Worm (Caenorhabditis elegans) whole organism, L4 larva: ENCODE data around the gene sgcb-1.

ENCODE experiments used
- D1046.2 ChIP-seq: fragments of 200-800 bp; sonication (Bioruptor generic); IDR thresholded peaks from 2 replicates; pipeline ENCODE4 v1.3.6; 2022; ENCODE audit warnings: missing genetic modification characterization, missing compliant biosample characterization
- F44E2.7 ChIP-seq: fragments of 200-800 bp; sonication (Bioruptor generic); IDR thresholded peaks from 2 replicates; pipeline ENCODE4 v2.1.2; 2022; ENCODE audit warnings: missing genetic modification characterization, missing compliant biosample characterization
- Y105C5A.15 ChIP-seq: fragments of 200-800 bp; sonication (Bioruptor generic); IDR thresholded peaks from 2 replicates; pipeline ENCODE4 v1.3.6; 2022; ENCODE audit warnings: missing genetic modification characterization, missing compliant biosample characterization
- ZK337.2 ChIP-seq: fragments of 200-800 bp; sonication (Bioruptor generic); IDR thresholded peaks from 2 replicates; pipeline ENCODE4 v1.3.6; 2022; ENCODE audit warnings: missing genetic modification reagents, missing genetic modification characterization, missing compliant biosample characterization
- aha-1 ChIP-seq: fragments of 150-350 bp; peaks from one replicate; lab custom pipeline; 2014; ENCODE audit warnings: missing biosample characterization, missing genetic modification characterization
- arid-1 ChIP-seq: fragments of 200-800 bp; sonication (Bioruptor generic); conservative IDR thresholded peaks from 2 replicates; pipeline ENCODE4 v1.3.6; 2022; ENCODE audit warnings: missing genetic modification reagents, missing genetic modification characterization, missing compliant biosample characterization
- ceh-28 ChIP-seq: fragments of 150-350 bp; optimal IDR thresholded peaks from 2 replicates; lab custom pipeline; 2014; ENCODE audit warnings: missing biosample characterization, missing genetic modification reagents, missing genetic modification characterization
- ceh-44 ChIP-seq: fragments of 200-800 bp; sonication (Bioruptor generic); IDR thresholded peaks from 2 replicates; pipeline ENCODE4 v1.3.6; 2022; ENCODE audit warnings: missing genetic modification reagents, missing genetic modification characterization, missing compliant biosample characterization
- ctbp-1 ChIP-seq: fragments of 200-800 bp; sonication (Bioruptor generic); IDR thresholded peaks from 2 replicates; pipeline ENCODE4 v1.3.6; 2022; ENCODE audit warnings: missing genetic modification reagents, missing genetic modification characterization, missing compliant biosample characterization
- dmd-8 ChIP-seq: fragments of 200-800 bp; sonication (Bioruptor generic); IDR thresholded peaks from 2 replicates; pipeline ENCODE4 v1.3.6; 2022; ENCODE audit warnings: missing genetic modification characterization, missing compliant biosample characterization
- dpl-1 ChIP-seq: fragments of 150-350 bp; optimal IDR thresholded peaks from 2 replicates; lab custom pipeline; 2014; ENCODE audit warnings: missing biosample characterization, missing genetic modification reagents, missing genetic modification characterization
- duxl-1 ChIP-seq: sonication (generic microtip); optimal IDR thresholded peaks from 2 replicates; lab custom pipeline; 2016; ENCODE audit warnings: mild to moderate bottlenecking, missing genetic modification characterization, moderate library complexity, missing compliant biosample characterization; ENCODE audit not compliant: poor library complexity
- dve-1 ChIP-seq: sonication (generic microtip); optimal IDR thresholded peaks from 2 replicates; lab custom pipeline; 2017; ENCODE audit warnings: antibody characterized with exemption, mild to moderate bottlenecking, missing genetic modification characterization, missing compliant biosample characterization; ENCODE audit not compliant: insufficient read depth
- egl-27 ChIP-seq: sonication (generic microtip); optimal IDR thresholded peaks from 3 replicates; lab custom pipeline; 2017; ENCODE audit warnings: missing biosample characterization, missing genetic modification reagents, missing genetic modification characterization
- egl-43 ChIP-seq: fragments of 200-800 bp; sonication (Bioruptor generic); IDR thresholded peaks from 2 replicates; pipeline ENCODE4 v1.3.6; 2022; ENCODE audit warnings: missing genetic modification reagents, missing genetic modification characterization, missing compliant biosample characterization
- fkh-10 ChIP-seq: fragments of 150-350 bp; optimal IDR thresholded peaks from 2 replicates; lab custom pipeline; 2014; ENCODE audit warnings: missing biosample characterization, missing genetic modification reagents, missing genetic modification characterization
- hif-1 ChIP-seq, 2 experiments: sonication (generic microtip); optimal IDR thresholded peaks; 2 replicates each; lab custom pipeline; 2016 to 2017; ENCODE audit warnings: missing compliant biosample characterization in 2 of 2, missing genetic modification characterization in 2 of 2, missing genetic modification reagents in 2 of 2, missing genotype in 2 of 2, mild to moderate bottlenecking in 1 of 2
- hlh-11 ChIP-seq: fragments of 200-800 bp; sonication (Bioruptor generic); optimal IDR thresholded peaks from 2 replicates; lab custom pipeline; 2018; ENCODE audit warnings: mild to moderate bottlenecking, missing genetic modification characterization, missing compliant biosample characterization
- hlh-30 ChIP-seq: sonication (generic microtip); optimal IDR thresholded peaks from 2 replicates; lab custom pipeline; 2017; ENCODE audit warnings: antibody characterized with exemption, mild to moderate bottlenecking, missing genetic modification characterization, missing compliant biosample characterization; ENCODE audit not compliant: insufficient read depth
- hmg-1.1 ChIP-seq: fragments of 200-800 bp; sonication (Bioruptor generic); IDR thresholded peaks from 2 replicates; pipeline ENCODE4 v1.3.6; 2022; ENCODE audit warnings: missing genetic modification reagents, missing genetic modification characterization, missing compliant biosample characterization
- lin-13 ChIP-seq: fragments of 150-350 bp; optimal IDR thresholded peaks from 2 replicates; lab custom pipeline; 2014; ENCODE audit warnings: missing biosample characterization, missing genetic modification reagents, missing genetic modification characterization
- lin-15B ChIP-seq: fragments of 150-350 bp; sonication (generic microtip); optimal IDR thresholded peaks from 3 replicates; lab custom pipeline; 2014; ENCODE audit warnings: missing biosample characterization, missing genetic modification characterization
- lin-38 ChIP-seq: fragments of 200-800 bp; sonication (Bioruptor generic); IDR thresholded peaks from 2 replicates; pipeline ENCODE4 v1.3.6; 2022; ENCODE audit warnings: missing genetic modification reagents, missing genetic modification characterization, missing compliant biosample characterization
- lsy-2 ChIP-seq, 2 experiments: fragments of 150-350 bp in 1 of 2; sonication (generic microtip) in 1 of 2; optimal IDR thresholded peaks; 2 replicates each; lab custom pipeline; 2014 to 2017; ENCODE audit warnings: missing biosample characterization in 2 of 2, missing genetic modification characterization in 2 of 2
- mdl-1 ChIP-seq, 2 experiments: fragments of 150-350 bp in 1 of 2; sonication (generic microtip) in 1 of 2; optimal IDR thresholded peaks; 2 replicates each; lab custom pipeline; 2014 to 2017; ENCODE audit warnings: missing biosample characterization in 2 of 2, missing genetic modification characterization in 2 of 2
- mdt-29 ChIP-seq: fragments of 200-800 bp; sonication (Bioruptor generic); IDR thresholded peaks from 2 replicates; pipeline ENCODE4 v1.3.6; 2022; ENCODE audit warnings: missing genetic modification reagents, missing genetic modification characterization, missing compliant biosample characterization
- mep-1 ChIP-seq: fragments of 150-350 bp; sonication (generic microtip); optimal IDR thresholded peaks from 3 replicates; lab custom pipeline; 2014; ENCODE audit warnings: missing biosample characterization, missing genetic modification characterization
- mes-2 ChIP-seq: sonication (generic microtip); optimal IDR thresholded peaks from 2 replicates; lab custom pipeline; 2016; ENCODE audit warnings: missing genotype, mild to moderate bottlenecking, missing genetic modification characterization, missing compliant biosample characterization; ENCODE audit not compliant: poor library complexity, severe bottlenecking
- nhr-11 ChIP-seq: fragments of 150-350 bp; optimal IDR thresholded peaks from 2 replicates; lab custom pipeline; 2014; ENCODE audit warnings: missing biosample characterization, missing genetic modification characterization
- nhr-237 ChIP-seq: sonication (generic microtip); optimal IDR thresholded peaks from 2 replicates; lab custom pipeline; 2017; ENCODE audit warnings: missing biosample characterization, missing genetic modification characterization
- nhr-25 ChIP-seq: sonication (generic microtip); optimal IDR thresholded peaks from 2 replicates; lab custom pipeline; 2017; ENCODE audit warnings: missing genetic modification characterization, mild to moderate bottlenecking, missing compliant biosample characterization, antibody characterized with exemption, moderate library complexity, borderline replicate concordance; ENCODE audit not compliant: insufficient read depth
- nhr-28 ChIP-seq: fragments of 150-350 bp; optimal IDR thresholded peaks from 2 replicates; lab custom pipeline; 2014; ENCODE audit warnings: missing biosample characterization, missing genetic modification characterization
- nhr-42 ChIP-seq: fragments of 200-800 bp; sonication (Bioruptor generic); IDR thresholded peaks from 2 replicates; pipeline ENCODE4 v1.3.6; 2022; ENCODE audit warnings: missing genetic modification characterization, missing compliant biosample characterization
- nhr-48 ChIP-seq: sonication (generic microtip); optimal IDR thresholded peaks from 2 replicates; lab custom pipeline; 2016; ENCODE audit warnings: mild to moderate bottlenecking, missing genetic modification characterization, missing compliant biosample characterization
- nhr-76 ChIP-seq: fragments of 150-350 bp; optimal IDR thresholded peaks from 2 replicates; lab custom pipeline; 2014; ENCODE audit warnings: missing biosample characterization, missing genetic modification characterization
- pha-4 ChIP-seq, 2 experiments: fragments of 150-350 bp in 1 of 2; fragments of 200-800 bp in 1 of 2; sonication (Bioruptor generic) in 1 of 2; IDR thresholded peaks in 1 of 2; optimal IDR thresholded peaks in 1 of 2; 2 replicates each; pipeline versions ENCODE4 v1.3.6 to Lab custom; 2014 to 2022; ENCODE audit warnings: missing genetic modification characterization in 2 of 2, missing genetic modification reagents in 2 of 2, missing biosample characterization in 1 of 2, missing compliant biosample characterization in 1 of 2
- pqm-1 ChIP-seq: sonication (generic microtip); optimal IDR thresholded peaks from 2 replicates; lab custom pipeline; 2017; ENCODE audit warnings: missing biosample characterization, missing genetic modification characterization
- rbr-2 ChIP-seq: sonication (generic microtip); optimal IDR thresholded peaks from 2 replicates; lab custom pipeline; 2016; ENCODE audit warnings: missing genotype, missing genetic modification characterization, missing compliant biosample characterization
- sdz-12 ChIP-seq: fragments of 200-800 bp; sonication (Bioruptor generic); optimal IDR thresholded peaks from 2 replicates; lab custom pipeline; 2018; ENCODE audit warnings: mild to moderate bottlenecking, missing genetic modification characterization, missing compliant biosample characterization
- skn-1 ChIP-seq: fragments of 150-350 bp; optimal IDR thresholded peaks from 2 replicates; lab custom pipeline; 2014; ENCODE audit warnings: missing biosample characterization, missing genetic modification characterization
- snpc-4 ChIP-seq: fragments of 150-350 bp; optimal IDR thresholded peaks from 2 replicates; lab custom pipeline; 2014; ENCODE audit warnings: missing biosample characterization, missing genetic modification characterization
- tag-97 ChIP-seq: fragments of 200-800 bp; sonication (Bioruptor generic); IDR thresholded peaks from 2 replicates; pipeline ENCODE4 v1.3.6; 2022; ENCODE audit warnings: missing genetic modification characterization, missing compliant biosample characterization
- unc-130 ChIP-seq: sonication (generic microtip); optimal IDR thresholded peaks from 2 replicates; lab custom pipeline; 2016; ENCODE audit warnings: missing genetic modification reagents, missing genetic modification characterization, missing compliant biosample characterization
- unc-62 ChIP-seq, 3 experiments: fragments of 150-350 bp in 1 of 3; sonication (generic microtip); optimal IDR thresholded peaks in 2 of 3; peaks in 1 of 3; 1 replicate in 1 of 3; 2 replicates in 2 of 3; lab custom pipeline; 2014 to 2017; ENCODE audit warnings: missing biosample characterization in 3 of 3, missing genetic modification characterization in 3 of 3, missing genetic modification reagents in 3 of 3, missing genotype in 1 of 3
- zip-11 ChIP-seq: fragments of 200-800 bp; sonication (Bioruptor generic); IDR thresholded peaks from 2 replicates; pipeline ENCODE4 v1.3.6; 2022; ENCODE audit warnings: missing genetic modification characterization, missing compliant biosample characterization

Gene sgcb-1

ce11 chrII:323048-323776, 2.9 kb upstream of the sgcb-1 start, which contains the start of gene K01A2.10:
TSS of gene K01A2.10 (minus strand) at chrII:323098.
- peak; percentile 11 for TF ChIP-seq ceh-28
- TF ChIP-seq hmg-1.1 (GFP tag; lab: Robert Waterston, UW), result peak; percentile 60
- peak; percentile 2 for TF ChIP-seq fkh-10 (GFP tag; lab: Kevin White, UChicago)
- no peak for TF ChIP-seq dmd-8 (GFP tag; lab: Robert Waterston, UW)
- peak; percentile 46 for TF ChIP-seq mep-1 (tag; lab: Kevin White, UChicago)
- peak; percentile 55 for TF ChIP-seq nhr-28
- no peak for TF ChIP-seq nhr-48 (tag; lab: Kevin White, UChicago)
- TF ChIP-seq dpl-1, result peak; percentile 10
- no peak for TF ChIP-seq sdz-12 (GFP tag; lab: Kevin White, UChicago)
- TF ChIP-seq D1046.2 (GFP tag; lab: Robert Waterston, UW), result peak; percentile 48; the same call in 1 of the 2 replicates
- no peak for TF ChIP-seq lin-13
- peak in 1 of 2 experiments; percentile 55 for TF ChIP-seq unc-62 (GFP tag; optimal IDR thresholded peaks at IDR 0.05 in 1 of 2; lab: Kevin White, UChicago)
- no peak for TF ChIP-seq unc-62 (tag; optimal IDR thresholded peaks at IDR 0.05; lab: Kevin White, UChicago)
- no peak for TF ChIP-seq Y105C5A.15 (GFP tag; lab: Robert Waterston, UW)
- peak; percentile 42 for TF ChIP-seq nhr-11 (tag; lab: Kevin White, UChicago)
- peak; percentile 92 for TF ChIP-seq hlh-30 (tag; lab: Kevin White, UChicago)
- TF ChIP-seq hlh-11 (tag; lab: Kevin White, UChicago), result peak; percentile 32
- peak in 1 of 2 experiments; percentile 21 for TF ChIP-seq hif-1 (tag; optimal IDR thresholded peaks at IDR 0.05; lab: Kevin White, UChicago)
- TF ChIP-seq lsy-2 (tag; optimal IDR thresholded peaks at IDR 0.05; lab: Kevin White, UChicago), result peak; percentile 47 to 64
- peak; percentile 33 for TF ChIP-seq rbr-2
- TF ChIP-seq skn-1, result no peak
- no peak for TF ChIP-seq unc-130 (GFP tag; lab: Kevin White, UChicago)
- TF ChIP-seq aha-1 (tag; lab: Kevin White, UChicago), result peak; percentile 94
- TF ChIP-seq zip-11, result no peak
- TF ChIP-seq mdl-1 (tag; optimal IDR thresholded peaks at IDR 0.05; lab: Kevin White, UChicago), result peak in 1 of 2 experiments; percentile 47

ce11 chrII:332419-332818, 6.3 kb downstream of the sgcb-1 start, which contains the start of gene cbn-1:
TSS of gene cbn-1 (minus strand) at chrII:332519.
- TF ChIP-seq ctbp-1, result no peak
- no peak for TF ChIP-seq nhr-11 (tag; lab: Kevin White, UChicago)
- TF ChIP-seq lin-15B (tag; lab: Kevin White, UChicago), result no peak
- TF ChIP-seq ceh-44 (GFP tag; lab: Robert Waterston, UW), result no peak
- TF ChIP-seq egl-43 (GFP tag; lab: Robert Waterston, UW), result no peak
- TF ChIP-seq mdt-29 (GFP tag; lab: Robert Waterston, UW), result no peak
- no peak for TF ChIP-seq lin-38 (GFP tag; lab: Robert Waterston, UW)
- TF ChIP-seq arid-1, result no peak
- no peak for TF ChIP-seq mes-2 (tag; lab: Kevin White, UChicago)
- no peak for TF ChIP-seq dve-1
- no peak for TF ChIP-seq nhr-76
- no peak for TF ChIP-seq pha-4 (GFP tag; IDR thresholded peaks at IDR 0.05; lab: Robert Waterston, UW)
- no peak for TF ChIP-seq pha-4 (tag; optimal IDR thresholded peaks at IDR 0.05; lab: Kevin White, UChicago)
- TF ChIP-seq, all 104 proteins: peak for 0

ce11 chrII:333853-334449, 7.9 kb downstream of the sgcb-1 start:
- TF ChIP-seq nhr-25 (tag; lab: Kevin White, UChicago), result no peak
- TF ChIP-seq snpc-4, result no peak
- TF ChIP-seq F44E2.7 (GFP tag; lab: Robert Waterston, UW), result no peak
- TF ChIP-seq aha-1 (tag; lab: Kevin White, UChicago), result peak; percentile 85
- peak in 1 of 2 experiments; percentile 60 for TF ChIP-seq unc-62 (GFP tag; optimal IDR thresholded peaks at IDR 0.05 in 1 of 2; lab: Kevin White, UChicago)
- no peak for TF ChIP-seq unc-62 (tag; optimal IDR thresholded peaks at IDR 0.05; lab: Kevin White, UChicago)
- TF ChIP-seq nhr-237 (tag; lab: Kevin White, UChicago), result no peak
- no peak for TF ChIP-seq lsy-2 (tag; optimal IDR thresholded peaks at IDR 0.05; lab: Kevin White, UChicago)
- no peak for TF ChIP-seq nhr-42 (GFP tag; lab: Robert Waterston, UW)
- no peak for TF ChIP-seq tag-97
- TF ChIP-seq egl-27, result no peak
- TF ChIP-seq duxl-1, result no peak
- TF ChIP-seq pqm-1, result peak; percentile 1
- no peak for TF ChIP-seq dpl-1
- TF ChIP-seq sdz-12 (GFP tag; lab: Kevin White, UChicago), result no peak
- TF ChIP-seq ZK337.2 (GFP tag; lab: Robert Waterston, UW), result no peak
